Worm (Caenorhabditis elegans) whole organism, L4 larva: ENCODE results near the gene srx-93.

Source experiments
- D1046.2 ChIP-seq: fragments of 200-800 bp; sonication (Bioruptor generic); IDR thresholded peaks from 2 replicates; pipeline ENCODE4 v1.3.6; 2022; ENCODE audit warnings: missing genetic modification characterization, missing compliant biosample characterization
- F10B5.3 ChIP-seq: sonication (generic microtip); optimal IDR thresholded peaks from 2 replicates; lab custom pipeline; 2016; ENCODE audit warnings: mild to moderate bottlenecking, missing genetic modification characterization, missing compliant biosample characterization
- F37D6.2 ChIP-seq: sonication (generic microtip); optimal IDR thresholded peaks from 2 replicates; lab custom pipeline; 2016; ENCODE audit warnings: mild to moderate bottlenecking, missing genetic modification characterization, missing compliant biosample characterization
- F49E8.2 ChIP-seq: sonication (generic microtip); optimal IDR thresholded peaks from 2 replicates; lab custom pipeline; 2016; ENCODE audit warnings: missing compliant biosample characterization, mild to moderate bottlenecking, missing genetic modification characterization, borderline replicate concordance
- T20F7.1 ChIP-seq: fragments of 200-800 bp; sonication (Bioruptor generic); optimal IDR thresholded peaks from 2 replicates; lab custom pipeline; 2018; ENCODE audit warnings: mild to moderate bottlenecking, missing genetic modification characterization, missing compliant biosample characterization
- T26A8.4 ChIP-seq: fragments of 200-800 bp; sonication (Bioruptor generic); IDR thresholded peaks from 2 replicates; pipeline ENCODE4 v1.3.6; 2022; ENCODE audit warnings: missing genetic modification characterization, missing compliant biosample characterization
- Y105C5A.15 ChIP-seq: fragments of 200-800 bp; sonication (Bioruptor generic); IDR thresholded peaks from 2 replicates; pipeline ENCODE4 v1.3.6; 2022; ENCODE audit warnings: missing genetic modification characterization, missing compliant biosample characterization
- aha-1 ChIP-seq: fragments of 150-350 bp; peaks from one replicate; lab custom pipeline; 2014; ENCODE audit warnings: missing biosample characterization, missing genetic modification characterization
- aly-2 ChIP-seq: sonication (generic microtip); optimal IDR thresholded peaks from 2 replicates; lab custom pipeline; 2018; ENCODE audit warnings: missing biosample characterization, missing genetic modification characterization
- ama-1 ChIP-seq: fragments of 150-350 bp; optimal IDR thresholded peaks from 2 replicates; lab custom pipeline; 2014; ENCODE audit warnings: inconsistent platforms, mixed read lengths
- ceh-32 ChIP-seq: sonication (generic microtip); optimal IDR thresholded peaks from 2 replicates; lab custom pipeline; 2016; ENCODE audit warnings: mild to moderate bottlenecking, missing genetic modification characterization, missing compliant biosample characterization; ENCODE audit not compliant: poor library complexity
- ceh-44 ChIP-seq: fragments of 200-800 bp; sonication (Bioruptor generic); IDR thresholded peaks from 2 replicates; pipeline ENCODE4 v1.3.6; 2022; ENCODE audit warnings: missing genetic modification reagents, missing genetic modification characterization, missing compliant biosample characterization
- ctbp-1 ChIP-seq: fragments of 200-800 bp; sonication (Bioruptor generic); IDR thresholded peaks from 2 replicates; pipeline ENCODE4 v1.3.6; 2022; ENCODE audit warnings: missing genetic modification reagents, missing genetic modification characterization, missing compliant biosample characterization
- daf-16 ChIP-seq, 3 experiments: sonication (generic microtip); optimal IDR thresholded peaks; 2 replicates each; lab custom pipeline; 2016 to 2017; ENCODE audit warnings: missing genetic modification characterization in 3 of 3, missing genetic modification reagents in 3 of 3, mild to moderate bottlenecking in 2 of 3, missing compliant biosample characterization in 2 of 3, missing biosample characterization in 1 of 3, moderate library complexity in 1 of 3
- daf-19 ChIP-seq: fragments of 200-800 bp; sonication (Bioruptor generic); conservative IDR thresholded peaks from 2 replicates; pipeline ENCODE4 v1.3.6; 2022; ENCODE audit warnings: missing genetic modification characterization, missing compliant biosample characterization
- dmd-9 ChIP-seq: fragments of 200-800 bp; sonication (Bioruptor generic); IDR thresholded peaks from 2 replicates; pipeline ENCODE4 v1.3.6; 2022; ENCODE audit warnings: missing genetic modification reagents, missing genetic modification characterization, missing compliant biosample characterization
- dpl-1 ChIP-seq: fragments of 150-350 bp; optimal IDR thresholded peaks from 2 replicates; lab custom pipeline; 2014; ENCODE audit warnings: missing biosample characterization, missing genetic modification reagents, missing genetic modification characterization
- dve-1 ChIP-seq: sonication (generic microtip); optimal IDR thresholded peaks from 2 replicates; lab custom pipeline; 2017; ENCODE audit warnings: antibody characterized with exemption, mild to moderate bottlenecking, missing genetic modification characterization, missing compliant biosample characterization; ENCODE audit not compliant: insufficient read depth
- egl-43 ChIP-seq: fragments of 200-800 bp; sonication (Bioruptor generic); IDR thresholded peaks from 2 replicates; pipeline ENCODE4 v1.3.6; 2022; ENCODE audit warnings: missing genetic modification reagents, missing genetic modification characterization, missing compliant biosample characterization
- hlh-30 ChIP-seq: sonication (generic microtip); optimal IDR thresholded peaks from 2 replicates; lab custom pipeline; 2017; ENCODE audit warnings: antibody characterized with exemption, mild to moderate bottlenecking, missing genetic modification characterization, missing compliant biosample characterization; ENCODE audit not compliant: insufficient read depth
- lim-7 ChIP-seq: fragments of 200-800 bp; sonication (Bioruptor generic); IDR thresholded peaks from 2 replicates; pipeline ENCODE4 v1.3.6; 2022; ENCODE audit warnings: missing genetic modification characterization, missing compliant biosample characterization
- lin-1 ChIP-seq: fragments of 200-800 bp; sonication (Bioruptor generic); IDR thresholded peaks from 2 replicates; pipeline ENCODE4 v1.3.6; 2022; ENCODE audit warnings: missing genetic modification reagents, missing genetic modification characterization, missing compliant biosample characterization
- lin-13 ChIP-seq: fragments of 150-350 bp; optimal IDR thresholded peaks from 2 replicates; lab custom pipeline; 2014; ENCODE audit warnings: missing biosample characterization, missing genetic modification reagents, missing genetic modification characterization
- lin-15B ChIP-seq: fragments of 150-350 bp; sonication (generic microtip); optimal IDR thresholded peaks from 3 replicates; lab custom pipeline; 2014; ENCODE audit warnings: missing biosample characterization, missing genetic modification characterization
- lin-38 ChIP-seq: fragments of 200-800 bp; sonication (Bioruptor generic); IDR thresholded peaks from 2 replicates; pipeline ENCODE4 v1.3.6; 2022; ENCODE audit warnings: missing genetic modification reagents, missing genetic modification characterization, missing compliant biosample characterization
- lir-3 ChIP-seq: sonication (generic microtip); optimal IDR thresholded peaks from 2 replicates; lab custom pipeline; 2016; ENCODE audit warnings: mild to moderate bottlenecking, missing genetic modification characterization, missing compliant biosample characterization
- mep-1 ChIP-seq: fragments of 150-350 bp; sonication (generic microtip); optimal IDR thresholded peaks from 3 replicates; lab custom pipeline; 2014; ENCODE audit warnings: missing biosample characterization, missing genetic modification characterization
- mxl-3 ChIP-seq: fragments of 200-800 bp; sonication (Bioruptor generic); optimal IDR thresholded peaks from 2 replicates; lab custom pipeline; 2018; ENCODE audit warnings: mild to moderate bottlenecking, missing genetic modification characterization, missing compliant biosample characterization
- nhr-10 ChIP-seq: fragments of 150-350 bp; optimal IDR thresholded peaks from 2 replicates; lab custom pipeline; 2014; ENCODE audit warnings: missing biosample characterization, missing genetic modification characterization
- nhr-102 ChIP-seq: sonication (generic microtip); optimal IDR thresholded peaks from 2 replicates; lab custom pipeline; 2016; ENCODE audit warnings: mild to moderate bottlenecking, missing genetic modification characterization, moderate library complexity, missing compliant biosample characterization
- nhr-237 ChIP-seq: sonication (generic microtip); optimal IDR thresholded peaks from 2 replicates; lab custom pipeline; 2017; ENCODE audit warnings: missing biosample characterization, missing genetic modification characterization
- nhr-25 ChIP-seq: sonication (generic microtip); optimal IDR thresholded peaks from 2 replicates; lab custom pipeline; 2017; ENCODE audit warnings: missing genetic modification characterization, mild to moderate bottlenecking, missing compliant biosample characterization, antibody characterized with exemption, moderate library complexity, borderline replicate concordance; ENCODE audit not compliant: insufficient read depth
- nhr-48 ChIP-seq: sonication (generic microtip); optimal IDR thresholded peaks from 2 replicates; lab custom pipeline; 2016; ENCODE audit warnings: mild to moderate bottlenecking, missing genetic modification characterization, missing compliant biosample characterization
- nhr-77 ChIP-seq: fragments of 150-350 bp; optimal IDR thresholded peaks from 2 replicates; lab custom pipeline; 2014; ENCODE audit warnings: missing biosample characterization, missing genetic modification characterization
- pha-4 ChIP-seq, 2 experiments: fragments of 150-350 bp in 1 of 2; fragments of 200-800 bp in 1 of 2; sonication (Bioruptor generic) in 1 of 2; IDR thresholded peaks in 1 of 2; optimal IDR thresholded peaks in 1 of 2; 2 replicates each; pipeline versions ENCODE4 v1.3.6 to Lab custom; 2014 to 2022; ENCODE audit warnings: missing genetic modification characterization in 2 of 2, missing genetic modification reagents in 2 of 2, missing biosample characterization in 1 of 2, missing compliant biosample characterization in 1 of 2
- sdz-12 ChIP-seq: fragments of 200-800 bp; sonication (Bioruptor generic); optimal IDR thresholded peaks from 2 replicates; lab custom pipeline; 2018; ENCODE audit warnings: mild to moderate bottlenecking, missing genetic modification characterization, missing compliant biosample characterization
- set-16 ChIP-seq: fragments of 200-800 bp; sonication (Bioruptor generic); IDR thresholded peaks from 2 replicates; pipeline ENCODE4 v1.3.6; 2022; ENCODE audit warnings: missing genetic modification reagents, missing genetic modification characterization, missing compliant biosample characterization
- snpc-1.2 ChIP-seq: fragments of 200-800 bp; sonication (Bioruptor generic); IDR thresholded peaks from 2 replicates; pipeline ENCODE4 v1.3.6; 2022; ENCODE audit warnings: missing genetic modification reagents, missing genetic modification characterization, missing compliant biosample characterization
- tag-97 ChIP-seq: fragments of 200-800 bp; sonication (Bioruptor generic); IDR thresholded peaks from 2 replicates; pipeline ENCODE4 v1.3.6; 2022; ENCODE audit warnings: missing genetic modification characterization, missing compliant biosample characterization
- tra-1 ChIP-seq: fragments of 200-800 bp; sonication (Bioruptor generic); IDR thresholded peaks from 2 replicates; pipeline ENCODE4 v1.3.6; 2022; ENCODE audit warnings: missing genetic modification reagents, missing genetic modification characterization, missing compliant biosample characterization
- unc-39 ChIP-seq: sonication (generic microtip); optimal IDR thresholded peaks from 2 replicates; lab custom pipeline; 2017; ENCODE audit warnings: missing biosample characterization, missing genetic modification characterization
- vab-7 ChIP-seq: fragments of 200-800 bp; sonication (Bioruptor generic); IDR thresholded peaks from 2 replicates; pipeline ENCODE4 v1.3.6; 2022; ENCODE audit warnings: missing genetic modification reagents, missing genetic modification characterization, missing compliant biosample characterization
- zip-11 ChIP-seq: fragments of 200-800 bp; sonication (Bioruptor generic); IDR thresholded peaks from 2 replicates; pipeline ENCODE4 v1.3.6; 2022; ENCODE audit warnings: missing genetic modification characterization, missing compliant biosample characterization

The srx-93 gene

ce11 chrV:3585011-3585410, 35.5 kb downstream of the srx-93 start (continued):
- TF ChIP-seq F49E8.2 (tag; lab: Kevin White, UChicago) = peak; percentile 88
- no peak for TF ChIP-seq nhr-237 (tag; lab: Kevin White, UChicago)
- TF ChIP-seq daf-16 (GFP tag; optimal IDR thresholded peaks at IDR 0.05; lab: Kevin White, UChicago) = no peak
- TF ChIP-seq daf-16 (tag; optimal IDR thresholded peaks at IDR 0.05; lab: Kevin White, UChicago) = peak; percentile 42
- no peak for TF ChIP-seq lin-13 (GFP tag; lab: Kevin White, UChicago)
- TF ChIP-seq Y105C5A.15 = no peak
- TF ChIP-seq lin-38 (GFP tag; lab: Robert Waterston, UW) = peak; percentile 57
- no peak for TF ChIP-seq dmd-9 (GFP tag; lab: Robert Waterston, UW)
- TF ChIP-seq mxl-3 (GFP tag; lab: Kevin White, UChicago) = no peak
- no peak; the same call in 1 of the 2 replicates for TF ChIP-seq pha-4 (GFP tag; IDR thresholded peaks at IDR 0.05; lab: Robert Waterston, UW)
- no peak for TF ChIP-seq pha-4 (tag; optimal IDR thresholded peaks at IDR 0.05; lab: Kevin White, UChicago)
- peak; percentile 87 for TF ChIP-seq ama-1
- no peak for TF ChIP-seq ceh-32 (tag; lab: Kevin White, UChicago)
- no peak for TF ChIP-seq nhr-25 (tag; lab: Kevin White, UChicago)
- peak; percentile 22 for TF ChIP-seq nhr-102
- TF ChIP-seq D1046.2 = no peak
- no peak for TF ChIP-seq nhr-10 (tag; lab: Kevin White, UChicago)
- TF ChIP-seq vab-7 = 0 out of 2 replicates have a peak, but pooled peaks have one; percentile 14
- no peak for TF ChIP-seq T26A8.4 (GFP tag; lab: Robert Waterston, UW)
- TF ChIP-seq egl-43 (GFP tag; lab: Robert Waterston, UW) = no peak
- TF ChIP-seq daf-19 (GFP tag; lab: Robert Waterston, UW) = no peak
- peak; percentile 30 for TF ChIP-seq aha-1 (tag; lab: Kevin White, UChicago)
- TF ChIP-seq snpc-1.2 (GFP tag; lab: Robert Waterston, UW) = peak; percentile 74

ce11 chrV:3583622-3584021, 36.9 kb downstream of the srx-93 start:
- TF ChIP-seq ctbp-1 (GFP tag; lab: Robert Waterston, UW) (no peak), hlh-30 (no peak), nhr-48 (tag; lab: Kevin White, UChicago) (no peak), dve-1 (tag; lab: Kevin White, UChicago) (no peak), aha-1 (tag; lab: Kevin White, UChicago) (peak; percentile 94), D1046.2 (no peak), F49E8.2 (tag; lab: Kevin White, UChicago) (no peak), mep-1 (no peak), lir-3 (tag; lab: Kevin White, UChicago) (no peak), F37D6.2 (tag; lab: Kevin White, UChicago) (no peak), set-16 (GFP tag; lab: Robert Waterston, UW) (0 out of 2 replicates have a peak, but pooled peaks have one; percentile 19), tag-97 (no peak), mxl-3 (GFP tag; lab: Kevin White, UChicago) (no peak)

- TF ChIP-seq set-16 (GFP tag; lab: Robert Waterston, UW) (peak; percentile 77), vab-7 (no peak)
- TF ChIP-seq, all 104 proteins: peak for 1
Observed at ce11 chrV:3582671-3583070, 37.8 kb downstream of the srx-93 start.

ce11 chrV:3582086-3582485, 38.4 kb downstream of the srx-93 start:
- peak; percentile 70; the same call in 1 of the 2 replicates for TF ChIP-seq lin-38 (GFP tag; lab: Robert Waterston, UW)
- peak; percentile 62 for TF ChIP-seq F49E8.2 (tag; lab: Kevin White, UChicago)
- 0 out of 2 replicates have a peak, but pooled peaks have one; percentile 21 for TF ChIP-seq lin-1
- TF ChIP-seq aha-1 (tag; lab: Kevin White, UChicago) = no peak
- no peak for TF ChIP-seq daf-19 (GFP tag; lab: Robert Waterston, UW)
- no peak for TF ChIP-seq T20F7.1 (GFP tag; lab: Kevin White, UChicago)
- no peak for TF ChIP-seq tag-97
- peak; percentile 1 for TF ChIP-seq nhr-102
- TF ChIP-seq nhr-25 (tag; lab: Kevin White, UChicago) = no peak
- TF ChIP-seq ceh-44 = peak; percentile 39; the same call in 1 of the 2 replicates
- TF ChIP-seq nhr-77 (tag; lab: Kevin White, UChicago) = no peak
- TF ChIP-seq zip-11 (GFP tag; lab: Robert Waterston, UW) = no peak
- peak; percentile 47; the same call in 1 of the 2 replicates for TF ChIP-seq tra-1 (GFP tag; lab: Robert Waterston, UW)
- TF ChIP-seq lim-7 (GFP tag; lab: Robert Waterston, UW) = peak; percentile 80
- peak; percentile 31 for TF ChIP-seq lin-13 (GFP tag; lab: Kevin White, UChicago)
- no peak for TF ChIP-seq lin-15B (tag; lab: Kevin White, UChicago)
- no peak for TF ChIP-seq unc-39 (tag; lab: Kevin White, UChicago)
- no peak for TF ChIP-seq F10B5.3 (tag; lab: Kevin White, UChicago)
- TF ChIP-seq dpl-1 (GFP tag; lab: Kevin White, UChicago) = no peak
- TF ChIP-seq sdz-12 = no peak
- no peak for TF ChIP-seq aly-2 (tag; lab: Kevin White, UChicago)
